Fruit fly (Drosophila melanogaster): ENCODE data around the gene pkm.

pkm gene

DNA sequence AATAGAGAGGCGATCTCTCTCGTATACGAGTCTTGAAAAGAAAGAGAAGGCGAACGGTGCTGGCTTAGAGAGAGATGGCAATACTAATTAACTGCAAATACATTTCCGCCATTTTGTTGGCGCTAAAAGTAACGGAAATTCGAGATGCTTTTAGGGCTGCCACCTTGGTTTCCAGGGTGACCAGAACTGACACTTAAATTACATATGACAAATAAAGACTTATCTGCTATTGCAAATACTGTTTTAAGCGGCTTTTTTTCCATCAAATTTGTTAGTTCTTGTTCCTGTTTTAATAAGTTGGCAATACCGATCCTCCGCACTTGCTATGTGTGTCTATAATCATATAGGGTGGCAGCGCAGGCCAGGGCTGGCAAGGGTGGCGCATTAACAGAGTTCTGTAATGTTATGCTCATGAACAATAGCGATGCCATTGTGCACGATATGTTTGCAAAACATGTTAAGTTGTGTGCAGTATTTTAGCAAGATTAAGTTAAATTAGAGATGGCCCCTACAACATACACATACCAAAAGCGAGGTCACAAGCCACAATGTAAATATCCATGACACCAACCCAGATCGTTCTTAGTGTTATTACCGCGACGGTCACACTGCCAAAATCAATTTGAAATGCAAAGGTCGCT, 3.7 kb downstream of the pkm start, which contains the start of gene nod (continued):
- TF ChIP-seq CG15011 (GFP tag; optimal IDR thresholded peaks at IDR 0.05) = no peak
- TF ChIP-seq cad (GFP tag; optimal IDR thresholded peaks at IDR 0.05) = no peak
- no peak for TF ChIP-seq CG14965 (GFP tag; optimal IDR thresholded peaks at IDR 0.05; ENCODE audit: borderline replicate concordance)
- TF ChIP-seq D19A (tag; optimal IDR thresholded peaks at IDR 0.05) = peak; percentile 24
- TF ChIP-seq hb (GFP tag; IDR thresholded peaks at IDR 0.05; ENCODE audit: partially characterized antibody) = no peak
- no peak for TF ChIP-seq Max (GFP tag; optimal IDR thresholded peaks at IDR 0.05)
- TF ChIP-seq CG9609 (GFP tag; optimal IDR thresholded peaks at IDR 0.05) = peak; percentile 55
- TF ChIP-seq dysf (GFP tag; IDR thresholded peaks at IDR 0.05) = peak; percentile 74; the same call in 2 of the 3 replicates
- TF ChIP-seq Bdp1 (GFP tag; optimal IDR thresholded peaks at IDR 0.05) = peak; percentile 7
- TF ChIP-seq Abd-B (GFP tag; optimal IDR thresholded peaks at IDR 0.05) = peak; percentile 10
- TF ChIP-seq CG2116 (GFP tag; optimal IDR thresholded peaks at IDR 0.05) = peak; percentile 69
- TF ChIP-seq nmo (GFP tag; optimal IDR thresholded peaks at IDR 0.05) = peak; percentile 64
- TF ChIP-seq CG30431 (GFP tag; optimal IDR thresholded peaks at IDR 0.05) = peak; percentile 35
- TF ChIP-seq CG43689 (GFP tag; IDR thresholded peaks at IDR 0.05) = no peak
- no peak for TF ChIP-seq gt (GFP tag; IDR thresholded peaks at IDR 0.05)
- peak; percentile 71 for TF ChIP-seq CG10654 (GFP tag; optimal IDR thresholded peaks at IDR 0.05)
- peak; percentile 66 for TF ChIP-seq fu2 (GFP tag; optimal IDR thresholded peaks at IDR 0.05)
- TF ChIP-seq insv (GFP tag; optimal IDR thresholded peaks at IDR 0.05) = peak in 1 of 2 experiments; percentile 22
- TF ChIP-seq Med (GFP tag) = peak; percentile 92
- TF ChIP-seq caup (GFP tag; optimal IDR thresholded peaks at IDR 0.05; ENCODE audit: severe bottlenecking) = peak; percentile 68
- no peak for TF ChIP-seq bowl (GFP tag; IDR thresholded peaks at IDR 0.05)
- peak; percentile 65 for TF ChIP-seq dmrt99B (tag; optimal IDR thresholded peaks at IDR 0.05)
- no peak for TF ChIP-seq tup (GFP tag; optimal IDR thresholded peaks at IDR 0.05)
- TF ChIP-seq abd-A (tag; optimal IDR thresholded peaks at IDR 0.05) = no peak
- TF ChIP-seq CG12299 (tag; optimal IDR thresholded peaks at IDR 0.05) = no peak
- peak; percentile 76; the same call in 2 of the 3 replicates for TF ChIP-seq ci (GFP tag; IDR thresholded peaks at IDR 0.05)
- TF ChIP-seq gem (tag; optimal IDR thresholded peaks at IDR 0.05) = peak; percentile 75
- TF ChIP-seq Myb (GFP tag; optimal IDR thresholded peaks at IDR 0.05) = peak; percentile 97
- peak; percentile 53; the same call in 1 of the 2 replicates for TF ChIP-seq CG31441 (GFP tag; IDR thresholded peaks at IDR 0.05)
- peak; percentile 28 for TF ChIP-seq CG11398 (GFP tag; optimal IDR thresholded peaks at IDR 0.05)
- TF ChIP-seq CG6791 (GFP tag; IDR thresholded peaks at IDR 0.05; ENCODE audit: partially characterized antibody) = peak; percentile 55; the same call in 1 of the 3 replicates
- no peak for TF ChIP-seq CG7839 (tag; optimal IDR thresholded peaks at IDR 0.05)
- peak; percentile 68 for TF ChIP-seq pnt (GFP tag; optimal IDR thresholded peaks at IDR 0.05)
- TF ChIP-seq ase (GFP tag; IDR thresholded peaks at IDR 0.05) = no peak
- TF ChIP-seq CG7556 (GFP tag; optimal IDR thresholded peaks at IDR 0.05) = peak; percentile 45
- no peak for TF ChIP-seq CG2202 (tag; optimal IDR thresholded peaks at IDR 0.05)
- no peak for TF ChIP-seq CG33557 (GFP tag; optimal IDR thresholded peaks at IDR 0.05)
- no peak for TF ChIP-seq Lpt (GFP tag; optimal IDR thresholded peaks at IDR 0.05)
- peak; percentile 23 for TF ChIP-seq fd3F (GFP tag; optimal IDR thresholded peaks at IDR 0.05)
- peak; percentile 61 for TF ChIP-seq CG2678 (tag; optimal IDR thresholded peaks at IDR 0.05)
- TF ChIP-seq CG13624 (GFP tag; optimal IDR thresholded peaks at IDR 0.05) = peak; percentile 55
- TF ChIP-seq CG15479 (GFP tag; optimal IDR thresholded peaks at IDR 0.05) = peak; percentile 66
- peak; percentile 55 for TF ChIP-seq HmgD (GFP tag; optimal IDR thresholded peaks at IDR 0.05)
- peak; percentile 88 for TF ChIP-seq CG12659 (GFP tag; optimal IDR thresholded peaks at IDR 0.05)
- peak; percentile 34 for TF ChIP-seq dmrt11E (tag; optimal IDR thresholded peaks at IDR 0.05)
- TF ChIP-seq tio (GFP tag; optimal IDR thresholded peaks at IDR 0.05) = no peak
- TF ChIP-seq fd96Cb (tag; optimal IDR thresholded peaks at IDR 0.05) = peak; percentile 45
- peak; percentile 37 for TF ChIP-seq emc (GFP tag; optimal IDR thresholded peaks at IDR 0.05)
- no peak for TF ChIP-seq GATAe (GFP tag; conservative IDR thresholded peaks at IDR 0.05)
